Worm (Caenorhabditis elegans) whole organism, L4 larva: ENCODE measurements around the gene T19C3.6.

ENCODE experiments used
- R02D3.7 ChIP-seq: fragments of 150-350 bp; sonication (generic microtip); optimal IDR thresholded peaks from 3 replicates; lab custom pipeline; 2014; ENCODE audit warnings: missing biosample characterization, missing genetic modification characterization
- ama-1 ChIP-seq: fragments of 150-350 bp; optimal IDR thresholded peaks from 2 replicates; lab custom pipeline; 2014; ENCODE audit warnings: inconsistent platforms, mixed read lengths
- arid-1 ChIP-seq: fragments of 200-800 bp; sonication (Bioruptor generic); conservative IDR thresholded peaks from 2 replicates; pipeline ENCODE4 v1.3.6; 2022; ENCODE audit warnings: missing genetic modification reagents, missing genetic modification characterization, missing compliant biosample characterization
- ceh-28 ChIP-seq: fragments of 150-350 bp; optimal IDR thresholded peaks from 2 replicates; lab custom pipeline; 2014; ENCODE audit warnings: missing biosample characterization, missing genetic modification reagents, missing genetic modification characterization
- madf-9 ChIP-seq: fragments of 200-800 bp; sonication (Bioruptor generic); conservative IDR thresholded peaks from 2 replicates; pipeline ENCODE4 v1.3.6; 2022; ENCODE audit warnings: missing genetic modification reagents, missing genetic modification characterization, missing compliant biosample characterization
- mdl-1 ChIP-seq, 2 experiments: fragments of 150-350 bp in 1 of 2; sonication (generic microtip) in 1 of 2; optimal IDR thresholded peaks; 2 replicates each; lab custom pipeline; 2014 to 2017; ENCODE audit warnings: missing biosample characterization in 2 of 2, missing genetic modification characterization in 2 of 2
- nhr-76 ChIP-seq: fragments of 150-350 bp; optimal IDR thresholded peaks from 2 replicates; lab custom pipeline; 2014; ENCODE audit warnings: missing biosample characterization, missing genetic modification characterization
- nhr-77 ChIP-seq: fragments of 150-350 bp; optimal IDR thresholded peaks from 2 replicates; lab custom pipeline; 2014; ENCODE audit warnings: missing biosample characterization, missing genetic modification characterization
- pqm-1 ChIP-seq: sonication (generic microtip); optimal IDR thresholded peaks from 2 replicates; lab custom pipeline; 2017; ENCODE audit warnings: missing biosample characterization, missing genetic modification characterization
- unc-39 ChIP-seq: sonication (generic microtip); optimal IDR thresholded peaks from 2 replicates; lab custom pipeline; 2017; ENCODE audit warnings: missing biosample characterization, missing genetic modification characterization
- zag-1 ChIP-seq: fragments of 150-350 bp; optimal IDR thresholded peaks from 2 replicates; lab custom pipeline; 2014; ENCODE audit warnings: missing biosample characterization, missing genetic modification characterization

ce11 chrIII:599279-599678, 32.0 kb downstream of the T19C3.6 start:
- TF ChIP-seq arid-1 (GFP tag; lab: Robert Waterston, UW): no peak
- TF ChIP-seq ceh-28: no peak
- TF ChIP-seq pqm-1: no peak
- no peak for TF ChIP-seq ama-1 (lab: Kevin White, UChicago)
- no peak for TF ChIP-seq madf-9 (GFP tag; lab: Robert Waterston, UW)
- TF ChIP-seq R02D3.7: no peak
- no peak for TF ChIP-seq mdl-1 (tag; optimal IDR thresholded peaks at IDR 0.05; lab: Kevin White, UChicago)
- no peak for TF ChIP-seq zag-1
- TF ChIP-seq unc-39: no peak
- TF ChIP-seq nhr-76: no peak
- peak; percentile 27 for TF ChIP-seq nhr-77
